Worm (Caenorhabditis elegans): ENCODE measurements around the gene ZK675.4.

The ZK675.4 gene

DNA sequence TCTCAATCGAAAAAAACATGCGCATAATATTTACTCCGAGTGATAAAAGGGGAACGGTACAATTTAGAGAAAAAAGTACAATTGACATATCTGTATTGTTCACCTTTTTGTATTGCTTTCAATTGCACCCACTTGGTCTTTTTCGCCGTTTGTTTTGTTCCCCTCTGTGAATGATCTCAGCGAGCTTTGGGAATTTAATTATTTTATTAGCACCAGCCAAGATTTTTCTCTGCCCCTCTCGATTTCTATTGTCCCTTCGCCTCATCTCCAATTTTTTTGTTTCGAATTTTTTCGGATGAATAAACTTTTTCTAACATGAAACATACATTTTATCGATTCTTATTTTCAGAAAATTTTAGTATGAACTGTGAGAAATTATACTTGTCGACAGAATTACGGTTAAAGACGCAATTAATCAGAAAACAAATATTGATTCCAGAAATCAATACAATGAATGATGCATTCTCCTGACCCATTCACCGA lies 10.9 kb upstream of the ZK675.4 start, which contains the start of gene rev-1 (continued):
- no peak for TF ChIP-seq bed-2 (GFP tag; IDR thresholded peaks at IDR 0.05)
- TF ChIP-seq aptf-2 (GFP tag; conservative IDR thresholded peaks at IDR 0.05), result no peak
- TF ChIP-seq efl-1 (GFP tag; optimal IDR thresholded peaks at IDR 0.05), result no peak
- TF ChIP-seq Y53F4B.3 (GFP tag; IDR thresholded peaks at IDR 0.05), result no peak
- TF ChIP-seq snpc-1.3 (tag; optimal IDR thresholded peaks at IDR 0.05; ENCODE audit: insufficient read depth), result no peak
- no peak for TF ChIP-seq bed-1 (GFP tag; IDR thresholded peaks at IDR 0.05)
- no peak for TF ChIP-seq lin-54 (GFP tag; optimal IDR thresholded peaks at IDR 0.05)
- TF ChIP-seq rec-8 (tag; optimal IDR thresholded peaks at IDR 0.05), result no peak
- TF ChIP-seq snpc-1.1 (tag; optimal IDR thresholded peaks at IDR 0.05; ENCODE audit: insufficient read depth), result no peak
- TF ChIP-seq dpl-1 (GFP tag; optimal IDR thresholded peaks at IDR 0.05), result no peak
- no peak for TF ChIP-seq snpc-4 (GFP tag; optimal IDR thresholded peaks at IDR 0.05)
- TF ChIP-seq snpc-4 (tag; optimal IDR thresholded peaks at IDR 0.05), result no peak
- TF ChIP-seq ceh-100 (GFP tag; IDR thresholded peaks at IDR 0.05), result peak; percentile 36; the same call in 1 of the 2 replicates
- TF ChIP-seq rcor-1 (GFP tag; IDR thresholded peaks at IDR 0.05), result peak; percentile 45; the same call in 1 of the 2 replicates
- peak; percentile 65; the same call in 1 of the 2 replicates for TF ChIP-seq Y53G8AR.9 (GFP tag; conservative IDR thresholded peaks at IDR 0.05)
- no peak for TF ChIP-seq F55B11.4 (tag; optimal IDR thresholded peaks at IDR 0.05; ENCODE audit: borderline replicate concordance, insufficient read depth)
- TF ChIP-seq let-607 (tag; optimal IDR thresholded peaks at IDR 0.05), result no peak
- no peak for TF ChIP-seq nfya-2 (GFP tag; IDR thresholded peaks at IDR 0.05)
- peak; percentile 5 for TF ChIP-seq attf-5 (GFP tag; optimal IDR thresholded peaks at IDR 0.05)
- 0 out of 2 replicates have a peak, but pooled peaks have one; percentile 29 for TF ChIP-seq nfyb-1 (GFP tag; IDR thresholded peaks at IDR 0.05)
- TF ChIP-seq madf-6 (GFP tag; IDR thresholded peaks at IDR 0.05), result peak; percentile 37; the same call in 1 of the 2 replicates
- TF ChIP-seq F57A8.1 (GFP tag; optimal IDR thresholded peaks at IDR 0.05), result no peak
- peak; percentile 73 for TF ChIP-seq B0336.3 (GFP tag; IDR thresholded peaks at IDR 0.05)
- TF ChIP-seq lsy-27 (tag; optimal IDR thresholded peaks at IDR 0.05; ENCODE audit: borderline replicate concordance, insufficient read depth), result no peak
- TF ChIP-seq F39B2.1 (GFP tag; IDR thresholded peaks at IDR 0.05), result peak; percentile 84
- no peak for TF ChIP-seq cebp-1 (GFP tag; IDR thresholded peaks at IDR 0.05)
- peak; percentile 11 for TF ChIP-seq cebp-1 (tag; optimal IDR thresholded peaks at IDR 0.05)
- TF ChIP-seq unc-62 (GFP tag; optimal IDR thresholded peaks at IDR 0.05), result no peak
- no peak for TF ChIP-seq zim-3 (tag; optimal IDR thresholded peaks at IDR 0.05)
- TF ChIP-seq tbx-9 (tag; optimal IDR thresholded peaks at IDR 0.05; ENCODE audit: borderline replicate concordance), result peak; percentile 4
- no peak for TF ChIP-seq K12H6.12 (tag; optimal IDR thresholded peaks at IDR 0.05)
- 0 out of 2 replicates have a peak, but pooled peaks have one; percentile 19 for TF ChIP-seq pbrm-1 (GFP tag; IDR thresholded peaks at IDR 0.05)
- TF ChIP-seq B0019.2 (GFP tag; conservative IDR thresholded peaks at IDR 0.05), result no peak
- no peak for TF ChIP-seq sea-2 (GFP tag; IDR thresholded peaks at IDR 0.05)
- TF ChIP-seq hlh-26 (GFP tag; conservative IDR thresholded peaks at IDR 0.05), result no peak
- no peak for TF ChIP-seq ama-1 (optimal IDR thresholded peaks at IDR 0.05)
- TF ChIP-seq ama-1 (GFP tag; optimal IDR thresholded peaks at IDR 0.05), result no peak
- peak; percentile 78 for TF ChIP-seq nhr-27 (tag; optimal IDR thresholded peaks at IDR 0.05)
- no peak for TF ChIP-seq ztf-26 (tag; optimal IDR thresholded peaks at IDR 0.05)
- no peak for TF ChIP-seq ztf-3 (GFP tag; optimal IDR thresholded peaks at IDR 0.05)
- no peak for TF ChIP-seq egl-44 (GFP tag; IDR thresholded peaks at IDR 0.05)
- no peak for TF ChIP-seq lir-1 (GFP tag; conservative IDR thresholded peaks at IDR 0.05)
- no peak for TF ChIP-seq dpff-1 (tag; optimal IDR thresholded peaks at IDR 0.05)
- TF ChIP-seq nfya-1 (tag; optimal IDR thresholded peaks at IDR 0.05; ENCODE audit: borderline replicate concordance, insufficient read depth), result no peak
- no peak for TF ChIP-seq ztf-18 (tag; optimal IDR thresholded peaks at IDR 0.05)
- TF ChIP-seq rpc-1 (optimal IDR thresholded peaks at IDR 0.05), result no peak
- TF ChIP-seq rpc-1 (tag; optimal IDR thresholded peaks at IDR 0.05), result no peak
